Worm (Caenorhabditis elegans): ENCODE measurements around the gene Y48B6A.5.
A peak's percentile ranks its signal among the peaks of the same experiment; 100 is the strongest.

The Y48B6A.5 gene

ce11 chrII:14178233-14178969 is 3.4 kb upstream of the Y48B6A.5 start, which contains the start of gene efhd-1:
Gene efhd-1, plus strand, starts transcription at chrII:14178814.
- TF ChIP-seq ceh-14 (tag; optimal IDR thresholded peaks at IDR 0.05): no peak
- peak; percentile 72 for TF ChIP-seq unc-55 (GFP tag; optimal IDR thresholded peaks at IDR 0.05)
- TF ChIP-seq fax-1 (tag; optimal IDR thresholded peaks at IDR 0.05): no peak
- TF ChIP-seq ceh-18 (tag; optimal IDR thresholded peaks at IDR 0.05): peak; percentile 7
- no peak for TF ChIP-seq ceh-48 (tag; optimal IDR thresholded peaks at IDR 0.05)
- no peak for TF ChIP-seq pha-2 (tag; optimal IDR thresholded peaks at IDR 0.05)

- TF ChIP-seq sox-2 (GFP tag; IDR thresholded peaks at IDR 0.05) (no peak), unc-55 (GFP tag; optimal IDR thresholded peaks at IDR 0.05) (peak; percentile 57), odd-2 (tag; optimal IDR thresholded peaks at IDR 0.05) (no peak), hlh-15 (tag; optimal IDR thresholded peaks at IDR 0.05) (no peak), ceh-48 (tag; optimal IDR thresholded peaks at IDR 0.05) (no peak)
Measured at ce11 chrII:14176642-14177041, 1.6 kb upstream of the Y48B6A.5 start.

- TF ChIP-seq sox-2 (GFP tag; IDR thresholded peaks at IDR 0.05): no peak
- no peak for TF ChIP-seq dmd-4 (tag; optimal IDR thresholded peaks at IDR 0.05; ENCODE audit: borderline replicate concordance)
- no peak for TF ChIP-seq ets-4 (tag; optimal IDR thresholded peaks at IDR 0.05)
- TF ChIP-seq T23F11.4 (GFP tag; optimal IDR thresholded peaks at IDR 0.05): no peak
- no peak for TF ChIP-seq eyg-1 (tag; optimal IDR thresholded peaks at IDR 0.05)
- TF ChIP-seq hlh-6 (tag; optimal IDR thresholded peaks at IDR 0.05): no peak
- TF ChIP-seq unc-55 (GFP tag; optimal IDR thresholded peaks at IDR 0.05): no peak
- no peak for TF ChIP-seq madf-2 (tag; optimal IDR thresholded peaks at IDR 0.05)
- no peak for TF ChIP-seq hlh-30 (tag; optimal IDR thresholded peaks at IDR 0.05; ENCODE audit: insufficient read depth)
- TF ChIP-seq mec-3 (tag; optimal IDR thresholded peaks at IDR 0.05; ENCODE audit: borderline replicate concordance): no peak
- no peak for TF ChIP-seq elt-4 (tag; optimal IDR thresholded peaks at IDR 0.05)
- TF ChIP-seq syd-9 (tag; optimal IDR thresholded peaks at IDR 0.05): no peak
- no peak for TF ChIP-seq ceh-31 (tag; optimal IDR thresholded peaks at IDR 0.05)
Measured at ce11 chrII:14173176-14173575, 1.8 kb downstream of the Y48B6A.5 start.

ce11 chrII:14171558-14171957 is 3.4 kb downstream of the Y48B6A.5 start, which contains the start of gene eat-2:
Gene eat-2, minus strand, starts transcription at chrII:14171658.
- no peak for TF ChIP-seq pros-1 (tag; optimal IDR thresholded peaks at IDR 0.05)
- no peak for TF ChIP-seq C38D4.7 (GFP tag; optimal IDR thresholded peaks at IDR 0.05)
- TF ChIP-seq nhr-11 (tag; optimal IDR thresholded peaks at IDR 0.05): no peak
- TF ChIP-seq pax-1 (tag; optimal IDR thresholded peaks at IDR 0.05): no peak
- no peak for TF ChIP-seq fkh-6 (tag; optimal IDR thresholded peaks at IDR 0.05)
- no peak for TF ChIP-seq lin-11 (tag; optimal IDR thresholded peaks at IDR 0.05)
- no peak for TF ChIP-seq unc-55 (GFP tag; optimal IDR thresholded peaks at IDR 0.05)
- no peak for TF ChIP-seq pqm-1 (tag; optimal IDR thresholded peaks at IDR 0.05)
- no peak for TF ChIP-seq mec-3 (tag; optimal IDR thresholded peaks at IDR 0.05; ENCODE audit: borderline replicate concordance)
- no peak for TF ChIP-seq ztf-16 (tag; optimal IDR thresholded peaks at IDR 0.05)
- no peak for TF ChIP-seq dmd-4 (tag; optimal IDR thresholded peaks at IDR 0.05; ENCODE audit: borderline replicate concordance)
- TF ChIP-seq fkh-10 (GFP tag; optimal IDR thresholded peaks at IDR 0.05): no peak
- no peak for TF ChIP-seq unc-42 (tag; optimal IDR thresholded peaks at IDR 0.05)
- no peak for TF ChIP-seq F13H6.1 (tag; optimal IDR thresholded peaks at IDR 0.05)
- TF ChIP-seq ttx-3 (tag; optimal IDR thresholded peaks at IDR 0.05): no peak
- TF ChIP-seq ahr-1 (tag; optimal IDR thresholded peaks at IDR 0.05): no peak
- no peak for TF ChIP-seq unc-86 (tag; optimal IDR thresholded peaks at IDR 0.05)
- no peak for TF ChIP-seq pag-3 (tag; optimal IDR thresholded peaks at IDR 0.05; ENCODE audit: borderline replicate concordance)

Measured in whole organism, late embryonic.